Worm (Caenorhabditis elegans) whole organism, young adult: Measurements from ENCODE around the gene plep-1.
A peak's percentile ranks its signal among the peaks of the same experiment; 100 is the strongest.

Source experiments
- D2030.7 ChIP-seq: fragments of 200-800 bp; sonication (Bioruptor generic); IDR thresholded peaks from 2 replicates; pipeline ENCODE4 v1.3.6; 2022; ENCODE audit warnings: missing genetic modification reagents, missing genetic modification characterization, missing compliant biosample characterization
- F22D6.2 ChIP-seq: sonication (generic microtip); optimal IDR thresholded peaks from 2 replicates; lab custom pipeline; 2016; ENCODE audit warnings: mild to moderate bottlenecking, missing genetic modification characterization, missing compliant biosample characterization
- F33H1.4 ChIP-seq: fragments of 200-800 bp; sonication (Bioruptor generic); IDR thresholded peaks from 2 replicates; pipeline ENCODE4 v1.3.6; 2022; ENCODE audit warnings: missing genetic modification reagents, missing genetic modification characterization, missing compliant biosample characterization
- F52B5.7 ChIP-seq: sonication (generic microtip); optimal IDR thresholded peaks from 2 replicates; lab custom pipeline; 2016; ENCODE audit warnings: mild to moderate bottlenecking, missing genetic modification characterization, missing compliant biosample characterization
- F57A8.1 ChIP-seq: fragments of 200-800 bp; sonication (Bioruptor generic); optimal IDR thresholded peaks from 2 replicates; lab custom pipeline; 2018; ENCODE audit warnings: mild to moderate bottlenecking, missing genetic modification characterization, moderate library complexity, missing compliant biosample characterization
- K11D2.4 ChIP-seq: fragments of 200-800 bp; sonication (Bioruptor generic); IDR thresholded peaks from 2 replicates; pipeline ENCODE4 v1.3.6; 2022; ENCODE audit warnings: missing genetic modification reagents, missing genetic modification characterization, missing compliant biosample characterization
- T26A5.8 ChIP-seq: sonication (generic microtip); optimal IDR thresholded peaks from 2 replicates; lab custom pipeline; 2016; ENCODE audit warnings: missing genetic modification characterization, missing compliant biosample characterization
- atf-7 ChIP-seq: sonication (generic microtip); optimal IDR thresholded peaks from 2 replicates; lab custom pipeline; 2017; ENCODE audit warnings: mild to moderate bottlenecking, missing genetic modification characterization, missing compliant biosample characterization
- bed-2 ChIP-seq: fragments of 200-800 bp; sonication (Bioruptor generic); IDR thresholded peaks from 2 replicates; pipeline ENCODE4 v1.3.6; 2022; ENCODE audit warnings: missing genetic modification reagents, missing genetic modification characterization, missing compliant biosample characterization
- cebp-2 ChIP-seq: fragments of 200-800 bp; sonication (Bioruptor generic); IDR thresholded peaks from 2 replicates; pipeline ENCODE4 v1.3.6; 2022; ENCODE audit warnings: missing genetic modification characterization, missing compliant biosample characterization
- ceh-100 ChIP-seq: fragments of 200-800 bp; sonication (Bioruptor generic); IDR thresholded peaks from 2 replicates; pipeline ENCODE4 v1.3.6; 2022; ENCODE audit warnings: missing genetic modification reagents, missing genetic modification characterization, missing compliant biosample characterization
- ceh-58 ChIP-seq: fragments of 200-800 bp; sonication (Bioruptor generic); IDR thresholded peaks from 2 replicates; pipeline ENCODE4 v1.3.6; 2022; ENCODE audit warnings: missing genetic modification characterization, missing compliant biosample characterization
- ceh-79 ChIP-seq: sonication (generic microtip); optimal IDR thresholded peaks from 2 replicates; lab custom pipeline; 2017; ENCODE audit warnings: mild to moderate bottlenecking, missing genetic modification characterization, missing compliant biosample characterization
- ceh-91 ChIP-seq: fragments of 200-800 bp; sonication (Bioruptor generic); IDR thresholded peaks from 2 replicates; pipeline ENCODE4 v1.3.6; 2022; ENCODE audit warnings: missing genetic modification reagents, missing genetic modification characterization, missing compliant biosample characterization
- chd-7 ChIP-seq: sonication (generic microtip); optimal IDR thresholded peaks from 2 replicates; lab custom pipeline; 2016; ENCODE audit warnings: mild to moderate bottlenecking, missing genetic modification characterization, moderate library complexity, missing compliant biosample characterization
- egl-18 ChIP-seq: fragments of 200-800 bp; sonication (Bioruptor generic); IDR thresholded peaks from 2 replicates; pipeline ENCODE4 v1.3.6; 2022; ENCODE audit warnings: missing genetic modification reagents, missing genetic modification characterization, missing compliant biosample characterization
- egl-44 ChIP-seq: fragments of 200-800 bp; sonication (Bioruptor generic); IDR thresholded peaks from 2 replicates; pipeline ENCODE4 v1.3.6; 2022; ENCODE audit warnings: missing genetic modification reagents, missing genetic modification characterization, missing compliant biosample characterization
- egrh-3 ChIP-seq: fragments of 200-800 bp; sonication (Bioruptor generic); IDR thresholded peaks from 2 replicates; pipeline ENCODE4 v1.3.6; 2022; ENCODE audit warnings: missing genetic modification reagents, missing genetic modification characterization, missing compliant biosample characterization
- hmg-1.2 ChIP-seq: fragments of 200-800 bp; sonication (Bioruptor generic); IDR thresholded peaks from 2 replicates; pipeline ENCODE4 v1.3.6; 2022; ENCODE audit warnings: missing genetic modification reagents, missing genetic modification characterization, missing compliant biosample characterization
- hmg-20 ChIP-seq: fragments of 200-800 bp; sonication (Bioruptor generic); IDR thresholded peaks from 2 replicates; pipeline ENCODE4 v1.3.6; 2022; ENCODE audit warnings: missing genetic modification reagents, missing genetic modification characterization, missing compliant biosample characterization
- hsf-1 ChIP-seq: fragments of 200-800 bp; sonication (Bioruptor generic); IDR thresholded peaks from 2 replicates; pipeline ENCODE4 v1.3.6; 2022; ENCODE audit warnings: missing genetic modification reagents, missing genetic modification characterization, missing compliant biosample characterization
- let-607 ChIP-seq, 2 experiments: fragments of 200-800 bp in 1 of 2; sonication (Bioruptor generic) in 1 of 2; sonication (generic microtip) in 1 of 2; optimal IDR thresholded peaks; 2 replicates each; lab custom pipeline; 2016 to 2018; ENCODE audit warnings: mild to moderate bottlenecking in 2 of 2, missing compliant biosample characterization in 2 of 2, missing genetic modification characterization in 2 of 2, moderate library complexity in 2 of 2, missing genotype in 1 of 2
- lin-40 ChIP-seq: sonication (generic microtip); optimal IDR thresholded peaks from 2 replicates; lab custom pipeline; 2016; ENCODE audit warnings: missing genetic modification characterization, mild to moderate bottlenecking, missing compliant biosample characterization, missing genotype, missing genetic modification reagents
- lir-1 ChIP-seq: fragments of 200-800 bp; sonication (Bioruptor generic); conservative IDR thresholded peaks from 2 replicates; pipeline ENCODE4 v1.3.6; 2022; ENCODE audit warnings: missing genetic modification reagents, missing genetic modification characterization, missing compliant biosample characterization
- lsl-1 ChIP-seq: fragments of 200-800 bp; sonication (Bioruptor generic); optimal IDR thresholded peaks from 2 replicates; lab custom pipeline; 2018; ENCODE audit warnings: mild to moderate bottlenecking, missing genetic modification characterization, moderate library complexity, missing compliant biosample characterization
- madf-6 ChIP-seq: fragments of 200-800 bp; sonication (Bioruptor generic); IDR thresholded peaks from 2 replicates; pipeline ENCODE4 v1.3.6; 2022; ENCODE audit warnings: missing genetic modification reagents, missing genetic modification characterization, missing compliant biosample characterization
- madf-8 ChIP-seq: fragments of 200-800 bp; sonication (Bioruptor generic); conservative IDR thresholded peaks from 2 replicates; pipeline ENCODE4 v1.3.6; 2022; ENCODE audit warnings: missing genetic modification reagents, missing genetic modification characterization, missing compliant biosample characterization
- mcd-1 ChIP-seq: fragments of 200-800 bp; sonication (Bioruptor generic); IDR thresholded peaks from 2 replicates; pipeline ENCODE4 v1.3.6; 2022; ENCODE audit warnings: missing genetic modification reagents, missing genetic modification characterization, missing compliant biosample characterization
- mes-4 ChIP-seq: sonication (generic microtip); optimal IDR thresholded peaks from 2 replicates; lab custom pipeline; 2016; ENCODE audit warnings: missing genotype, missing genetic modification characterization, missing compliant biosample characterization
- nfyb-1 ChIP-seq: fragments of 200-800 bp; sonication (Bioruptor generic); IDR thresholded peaks from 2 replicates; pipeline ENCODE4 v1.3.6; 2022; ENCODE audit warnings: missing genetic modification reagents, missing genetic modification characterization, missing compliant biosample characterization
- nhr-27 ChIP-seq: fragments of 200-800 bp; sonication (Bioruptor generic); optimal IDR thresholded peaks from 2 replicates; lab custom pipeline; 2018; ENCODE audit warnings: mild to moderate bottlenecking, missing genetic modification characterization, moderate library complexity, missing compliant biosample characterization
- pha-4 ChIP-seq: fragments of 150-350 bp; sonication (generic microtip); optimal IDR thresholded peaks from 2 replicates; lab custom pipeline; 2014; ENCODE audit warnings: missing biosample characterization, missing genetic modification reagents, missing genetic modification characterization
- rpc-1 ChIP-seq, 2 experiments: fragments of 150-350 bp in 1 of 2; sonication (generic microtip) in 1 of 2; optimal IDR thresholded peaks; 2 replicates each; lab custom pipeline; 2014 to 2018; ENCODE audit warnings: missing biosample characterization in 1 of 2, missing genetic modification characterization in 1 of 2, missing genetic modification reagents in 1 of 2, missing genotype in 1 of 2
- sdz-38 ChIP-seq: sonication (generic microtip); optimal IDR thresholded peaks from 2 replicates; lab custom pipeline; 2016; ENCODE audit warnings: missing genotype, missing genetic modification characterization, missing compliant biosample characterization
- somi-1 ChIP-seq: fragments of 200-800 bp; sonication (Bioruptor generic); optimal IDR thresholded peaks from 2 replicates; lab custom pipeline; 2018; ENCODE audit warnings: mild to moderate bottlenecking, missing genetic modification characterization, missing compliant biosample characterization
- sptf-2 ChIP-seq: fragments of 200-800 bp; sonication (Bioruptor generic); optimal IDR thresholded peaks from 2 replicates; lab custom pipeline; 2018; ENCODE audit warnings: mild to moderate bottlenecking, missing genetic modification characterization, missing compliant biosample characterization
- tlf-1 ChIP-seq: fragments of 200-800 bp; sonication (Bioruptor generic); optimal IDR thresholded peaks from 2 replicates; lab custom pipeline; 2018; ENCODE audit warnings: mild to moderate bottlenecking, missing genetic modification characterization, missing compliant biosample characterization
- xnd-1 ChIP-seq: sonication (generic microtip); optimal IDR thresholded peaks from 2 replicates; lab custom pipeline; 2016; ENCODE audit warnings: missing genotype, missing genetic modification reagents, missing genetic modification characterization, missing compliant biosample characterization
- ztf-25 ChIP-seq: fragments of 200-800 bp; sonication (Bioruptor generic); IDR thresholded peaks from 2 replicates; pipeline ENCODE4 v1.3.6; 2022; ENCODE audit warnings: missing genetic modification reagents, missing genetic modification characterization, missing compliant biosample characterization

plep-1 gene

DNA sequence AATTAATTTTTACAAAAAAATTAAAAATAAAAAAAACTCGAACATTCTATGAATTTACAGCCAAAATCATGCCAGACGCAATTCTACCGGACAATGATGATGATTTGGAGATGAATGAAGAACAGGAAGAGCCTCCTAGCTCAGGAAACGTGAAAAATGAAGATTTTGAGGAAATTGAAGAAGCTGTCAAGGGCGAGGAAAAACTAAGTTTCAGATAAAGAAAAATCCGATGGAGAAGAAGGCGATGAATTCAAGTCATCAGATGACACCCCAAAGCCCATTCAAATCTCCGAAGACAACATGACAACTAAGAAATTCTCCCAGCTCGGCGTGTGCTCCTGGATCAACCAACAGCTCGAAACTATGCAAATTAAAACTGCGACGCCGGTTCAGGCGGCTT is 9.8 kb upstream of the plep-1 start, which contains the start of gene Y52E8A.1:
TSS of gene Y52E8A.1 (plus strand) at position 301 of the 400 bp plus-strand sequence.
- TF ChIP-seq egrh-3 (GFP tag; lab: Robert Waterston, UW) (no peak), pha-4 (tag; lab: Kevin White, UChicago) (no peak), ceh-79 (tag; lab: Kevin White, UChicago) (no peak), ceh-58 (GFP tag; lab: Robert Waterston, UW) (no peak)

DNA sequence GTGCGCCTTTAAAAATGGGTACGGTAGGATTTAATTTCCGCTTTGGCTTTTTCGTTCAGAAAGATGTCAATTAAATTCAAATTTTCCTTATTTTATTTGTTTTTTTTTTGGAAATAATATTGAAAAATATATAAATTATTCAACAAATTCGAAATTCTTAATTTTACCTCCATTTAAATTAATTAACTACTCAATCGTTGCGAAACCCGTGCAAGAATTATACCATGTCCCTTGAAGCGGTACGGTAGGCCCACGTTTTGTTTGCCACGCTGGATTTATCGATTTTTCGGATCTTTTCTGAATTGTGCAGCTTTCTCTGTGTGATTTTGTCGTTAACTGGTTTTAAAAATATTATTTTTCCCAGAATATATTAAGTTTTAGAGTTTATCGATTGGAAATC is 8.4 kb upstream of the plep-1 start, which contains the start of gene Y52E8A.2:
TSS of gene Y52E8A.2 (plus strand) at position 382 of the 400 bp plus-strand sequence.
- TF ChIP-seq lsl-1 (peak; percentile 95), madf-8 (GFP tag; lab: Robert Waterston, UW) (peak; percentile 73), F33H1.4 (GFP tag; lab: Robert Waterston, UW) (peak; percentile 82), xnd-1 (tag; lab: Kevin White, UChicago) (peak; percentile 66), chd-7 (no peak), madf-6 (GFP tag; lab: Robert Waterston, UW) (peak; percentile 73; the same call in 1 of the 2 replicates), D2030.7 (GFP tag; lab: Robert Waterston, UW) (peak; percentile 37; the same call in 1 of the 2 replicates), K11D2.4 (no peak), ceh-91 (GFP tag; lab: Robert Waterston, UW) (peak; percentile 47)

DNA sequence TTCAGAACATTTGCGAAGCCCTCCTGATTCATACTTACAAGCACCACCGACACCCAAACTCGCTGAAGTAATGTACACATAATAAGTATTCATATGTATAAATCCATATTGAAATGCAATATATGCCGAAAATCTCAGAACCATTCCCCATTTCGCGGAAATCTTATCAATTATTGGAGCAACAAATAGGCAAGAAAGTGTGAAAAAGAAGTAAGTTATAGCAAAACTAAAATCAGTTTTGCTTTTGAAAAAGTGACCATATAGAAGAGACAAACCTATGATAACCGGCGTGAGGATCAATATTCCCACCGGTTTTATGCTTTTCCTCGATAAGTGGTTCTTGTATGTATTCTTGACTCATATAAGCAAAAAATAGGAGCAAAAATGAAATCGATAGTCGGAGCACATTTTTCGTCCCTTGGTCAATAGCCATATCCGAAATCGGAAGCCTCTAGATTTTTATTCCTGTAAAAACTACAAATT is 7.6 kb upstream of the plep-1 start, which contains the start of gene Y52E8A.6:
TSS of gene Y52E8A.6 (minus strand) at position 433 of the 483 bp plus-strand sequence.
- no peak for TF ChIP-seq nfyb-1 (GFP tag; lab: Robert Waterston, UW)
- no peak for TF ChIP-seq mcd-1 (GFP tag; lab: Robert Waterston, UW)
- TF ChIP-seq egl-44 (GFP tag; lab: Robert Waterston, UW): no peak
- no peak for TF ChIP-seq F52B5.7 (tag; lab: Kevin White, UChicago)
- TF ChIP-seq egl-18 (GFP tag; lab: Robert Waterston, UW): no peak
- TF ChIP-seq atf-7: no peak
- no peak for TF ChIP-seq lsl-1
- no peak for TF ChIP-seq tlf-1
- TF ChIP-seq sptf-2 (GFP tag; lab: Kevin White, UChicago): no peak
- TF ChIP-seq rpc-1 (optimal IDR thresholded peaks at IDR 0.05; lab: Kevin White, UChicago): no peak
- no peak for TF ChIP-seq rpc-1 (tag; optimal IDR thresholded peaks at IDR 0.05; lab: Kevin White, UChicago)
- no peak for TF ChIP-seq cebp-2 (GFP tag; lab: Robert Waterston, UW)
- TF ChIP-seq let-607 (tag; optimal IDR thresholded peaks at IDR 0.05; lab: Kevin White, UChicago): no peak
- no peak for TF ChIP-seq mes-4 (tag; lab: Kevin White, UChicago)
- no peak for TF ChIP-seq somi-1
- TF ChIP-seq ztf-25 (GFP tag; lab: Robert Waterston, UW): no peak
- no peak for TF ChIP-seq egrh-3 (GFP tag; lab: Robert Waterston, UW)
- TF ChIP-seq F57A8.1: no peak
- TF ChIP-seq bed-2 (GFP tag; lab: Robert Waterston, UW): no peak
- TF ChIP-seq, all 124 proteins: peak for 0

DNA sequence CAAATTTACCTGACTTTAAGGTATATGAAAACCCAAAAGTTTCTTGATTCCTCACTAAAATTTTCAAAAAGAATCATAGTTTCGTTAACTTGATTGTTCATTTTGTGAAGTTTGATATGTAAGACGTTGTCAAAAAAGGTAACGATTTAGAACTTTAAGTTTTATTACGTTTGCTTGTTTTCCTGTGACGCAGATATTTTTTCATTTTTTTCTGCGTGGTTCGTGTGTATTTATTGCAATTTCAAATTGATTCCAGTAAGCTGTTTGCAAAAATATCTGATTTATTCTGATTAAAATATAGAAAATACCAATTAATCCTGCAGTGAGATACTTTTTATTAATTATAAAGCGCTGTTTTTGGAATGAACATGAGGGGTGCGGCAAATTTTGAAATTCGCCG is 4.0 kb upstream of the plep-1 start, which contains the start of gene srw-40:
TSS of gene srw-40 (minus strand) at position 101 of the 400 bp plus-strand sequence.
- no peak for TF ChIP-seq lin-40 (tag; lab: Kevin White, UChicago)
- TF ChIP-seq sdz-38: no peak
- no peak for TF ChIP-seq madf-6 (GFP tag; lab: Robert Waterston, UW)
- no peak for TF ChIP-seq hmg-1.2 (GFP tag; lab: Robert Waterston, UW)
- TF ChIP-seq hsf-1 (GFP tag; lab: Robert Waterston, UW): no peak
- no peak for TF ChIP-seq ceh-100 (GFP tag; lab: Robert Waterston, UW)
- no peak for TF ChIP-seq F22D6.2 (tag; lab: Kevin White, UChicago)
- TF ChIP-seq madf-8 (GFP tag; lab: Robert Waterston, UW): no peak
- TF ChIP-seq nhr-27 (tag; lab: Kevin White, UChicago): no peak
- no peak for TF ChIP-seq hmg-20 (GFP tag; lab: Robert Waterston, UW)
- no peak for TF ChIP-seq lir-1
- no peak for TF ChIP-seq T26A5.8 (tag; lab: Kevin White, UChicago)
